Worm (Caenorhabditis elegans) whole organism, L4/young adult: ENCODE results near the gene T01G5.8.

Source experiments
- W03F9.2 ChIP-seq: fragments of 150-350 bp; optimal IDR thresholded peaks from 2 replicates; lab custom pipeline; 2014; ENCODE audit warnings: missing biosample characterization, missing genetic modification characterization
- dao-5 ChIP-seq: sonication (generic microtip); optimal IDR thresholded peaks from 2 replicates; lab custom pipeline; 2016; ENCODE audit warnings: missing genotype, missing genetic modification characterization, moderate library complexity, missing compliant biosample characterization

DNA sequence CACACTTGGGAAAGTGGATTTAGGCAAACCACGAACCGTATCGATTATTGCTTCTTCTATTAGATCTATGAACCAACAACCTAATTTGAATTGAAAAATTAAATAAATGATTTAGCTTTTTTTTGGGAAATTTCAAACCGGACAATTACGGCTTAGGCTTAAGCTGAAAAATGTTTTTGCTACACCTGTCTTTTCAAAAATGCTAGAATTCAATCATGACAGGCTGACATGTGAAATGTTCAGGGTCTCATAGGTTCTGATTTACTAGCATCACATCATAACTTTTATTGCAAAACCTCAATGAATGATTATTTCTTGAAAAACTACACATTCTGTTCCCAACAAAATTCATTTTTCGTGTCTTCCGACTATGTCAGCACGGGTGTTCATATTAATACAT lies 37.2 kb downstream of the T01G5.8 start, which contains the start of gene srh-55:
- TF ChIP-seq dao-5 (tag; lab: Kevin White, UChicago) (no peak), W03F9.2 (tag; lab: Kevin White, UChicago) (no peak)
